Fruit fly (Drosophila melanogaster) whole organism, embryonic: Measurements from ENCODE around the gene Fbp1.

Experiments used
- Ada2b ChIP-seq: fragments of 200-800 bp; sonication (Bioruptor generic); IDR thresholded peaks from 2 replicates; pipeline ENCODE4 v1.3.6; 2022; ENCODE audit warnings: missing biosample characterization, missing genetic modification characterization
- Aef1 ChIP-seq: fragments of 200-800 bp; sonication (Bioruptor generic); IDR thresholded peaks from 3 replicates; pipeline ENCODE4 v1.3.6; 2022; ENCODE audit warnings: missing biosample characterization, missing genetic modification characterization
- Atf6 ChIP-seq: fragments of 200-800 bp; sonication (Bioruptor generic); IDR thresholded peaks from 2 replicates; pipeline ENCODE4 v1.3.6; 2022; ENCODE audit warnings: missing biosample characterization, missing genetic modification characterization
- CG1024 ChIP-seq: fragments of 200-800 bp; sonication (Bioruptor generic); IDR thresholded peaks from 2 replicates; pipeline ENCODE4 v1.3.6; 2022; ENCODE audit warnings: missing biosample characterization, missing genetic modification characterization
- CG12659 ChIP-seq: fragments of 200-800 bp; sonication (Bioruptor generic); optimal IDR thresholded peaks from 3 replicates; lab custom pipeline; 2017; ENCODE audit warnings: mild to moderate bottlenecking, missing biosample characterization, missing genetic modification reagents, missing genetic modification characterization
- CG15011 ChIP-seq: fragments of 200-800 bp; sonication (Bioruptor generic); optimal IDR thresholded peaks from 3 replicates; lab custom pipeline; 2018; ENCODE audit warnings: missing biosample characterization, mild to moderate bottlenecking, missing genetic modification characterization
- CG15269 ChIP-seq: fragments of 200-800 bp; sonication (Bioruptor generic); optimal IDR thresholded peaks from 2 replicates; lab custom pipeline; 2018; ENCODE audit warnings: missing biosample characterization, mild to moderate bottlenecking, missing genetic modification characterization, moderate library complexity
- CG15601 ChIP-seq: fragments of 200-800 bp; sonication (Bioruptor generic); optimal IDR thresholded peaks from 3 replicates; lab custom pipeline; 2019; ENCODE audit warnings: missing biosample characterization, mild to moderate bottlenecking, missing genetic modification characterization, moderate library complexity
- CG15696 ChIP-seq: fragments of 200-800 bp; sonication (Bioruptor generic); optimal IDR thresholded peaks from 2 replicates; lab custom pipeline; 2019; ENCODE audit warnings: missing biosample characterization, mild to moderate bottlenecking, missing genetic modification characterization, moderate library complexity
- CG17328 ChIP-seq: fragments of 200-800 bp; sonication (Bioruptor generic); IDR thresholded peaks from 2 replicates; pipeline ENCODE4 v1.3.6; 2022; ENCODE audit warnings: missing biosample characterization, missing genetic modification characterization
- CG17361 ChIP-seq: fragments of 200-800 bp; sonication (Bioruptor generic); IDR thresholded peaks from 3 replicates; pipeline ENCODE4 v1.3.6; 2022; ENCODE audit warnings: missing biosample characterization, missing genetic modification characterization
- CG17802 ChIP-seq: fragments of 200-800 bp; sonication (Bioruptor generic); optimal IDR thresholded peaks from 2 replicates; lab custom pipeline; 2018; ENCODE audit warnings: missing biosample characterization, mild to moderate bottlenecking, missing genetic modification characterization, moderate library complexity
- CG18476 ChIP-seq: fragments of 200-800 bp; sonication (Bioruptor generic); optimal IDR thresholded peaks from 2 replicates; lab custom pipeline; 2016; ENCODE audit warnings: missing biosample characterization, mild to moderate bottlenecking, missing genetic modification characterization
- CG2116 ChIP-seq: fragments of 200-800 bp; sonication (Bioruptor generic); optimal IDR thresholded peaks from 3 replicates; lab custom pipeline; 2018; ENCODE audit warnings: missing biosample characterization, mild to moderate bottlenecking, missing genetic modification characterization
- CG2120 ChIP-seq: fragments of 200-800 bp; sonication (Bioruptor generic); optimal IDR thresholded peaks from 3 replicates; lab custom pipeline; 2016; ENCODE audit warnings: missing biosample characterization, missing genetic modification characterization
- CG2712 ChIP-seq: fragments of 200-800 bp; optimal IDR thresholded peaks from 3 replicates; lab custom pipeline; 2019; ENCODE audit warnings: missing biosample characterization, mild to moderate bottlenecking, missing genetic modification characterization, moderate library complexity
- CG30431 ChIP-seq: fragments of 200-800 bp; sonication (Bioruptor generic); optimal IDR thresholded peaks from 2 replicates; lab custom pipeline; 2017; ENCODE audit warnings: missing biosample characterization, missing genetic modification characterization
- CG42726 ChIP-seq: fragments of 200-800 bp; sonication (Bioruptor generic); IDR thresholded peaks from 2 replicates; pipeline ENCODE4 v1.3.6; 2022; ENCODE audit warnings: missing biosample characterization, missing genetic modification characterization; ENCODE audit not compliant: partially characterized antibody
- CG7928 ChIP-seq: fragments of 200-800 bp; sonication (Bioruptor generic); optimal IDR thresholded peaks from 2 replicates; lab custom pipeline; 2017; ENCODE audit warnings: missing biosample characterization, mild to moderate bottlenecking, missing genetic modification characterization
- CG8281 ChIP-seq: fragments of 200-800 bp; sonication (Bioruptor generic); optimal IDR thresholded peaks from 2 replicates; lab custom pipeline; 2018; ENCODE audit warnings: missing biosample characterization, mild to moderate bottlenecking, missing genetic modification characterization, moderate library complexity
- Dll ChIP-seq: fragments of 200-800 bp; sonication (Bioruptor generic); IDR thresholded peaks from 4 replicates; pipeline ENCODE4 v1.3.6; 2022; ENCODE audit warnings: missing biosample characterization, missing genetic modification characterization; ENCODE audit not compliant: partially characterized antibody
- Doc3 ChIP-seq: fragments of 200-800 bp; sonication (Bioruptor generic); IDR thresholded peaks from 3 replicates; pipeline ENCODE4 v1.3.6; 2022; ENCODE audit warnings: missing biosample characterization, missing genetic modification characterization; ENCODE audit not compliant: partially characterized antibody
- Fer2 ChIP-seq: fragments of 200-800 bp; sonication (Bioruptor generic); optimal IDR thresholded peaks from 2 replicates; lab custom pipeline; 2018; ENCODE audit warnings: missing biosample characterization, mild to moderate bottlenecking, missing genetic modification characterization, moderate library complexity
- Jarid2 ChIP-seq: fragments of 200-800 bp; sonication (Bioruptor generic); optimal IDR thresholded peaks from 3 replicates; lab custom pipeline; 2017; ENCODE audit warnings: mild to moderate bottlenecking, missing biosample characterization, missing genetic modification reagents, missing genetic modification characterization
- MESR4 ChIP-seq: fragments of 200-800 bp; sonication (Bioruptor generic); optimal IDR thresholded peaks from 2 replicates; lab custom pipeline; 2018; ENCODE audit warnings: missing biosample characterization, mild to moderate bottlenecking, missing genetic modification characterization, moderate library complexity
- NFAT ChIP-seq: fragments of 200-800 bp; sonication (Bioruptor generic); IDR thresholded peaks from 2 replicates; pipeline ENCODE4 v1.3.6; 2022; ENCODE audit warnings: missing biosample characterization, missing genetic modification characterization
- Rx ChIP-seq: fragments of 200-800 bp; sonication (Bioruptor generic); IDR thresholded peaks from 2 replicates; pipeline ENCODE4 v1.3.6; 2022; ENCODE audit warnings: missing biosample characterization, missing genetic modification characterization
- Spps ChIP-seq: fragments of 200-800 bp; sonication (Bioruptor generic); optimal IDR thresholded peaks from 2 replicates; lab custom pipeline; 2018; ENCODE audit warnings: missing biosample characterization, mild to moderate bottlenecking, missing genetic modification characterization
- Trl ChIP-seq, 3 experiments: fragments of >200 bp in 2 of 3; fragments of 200-800 bp in 1 of 3; sonication (Bioruptor generic) in 1 of 3; optimal IDR thresholded peaks; 2 replicates in 1 of 3; 3 replicates in 2 of 3; lab custom pipeline; 2016 to 2017; ENCODE audit warnings: missing biosample characterization in 1 of 3, missing genetic modification characterization in 1 of 3
- bcd ChIP-seq: fragments of 200-800 bp; sonication (Bioruptor generic); optimal IDR thresholded peaks from 2 replicates; lab custom pipeline; 2017; ENCODE audit warnings: missing biosample characterization, mild to moderate bottlenecking, missing genetic modification characterization
- br ChIP-seq: fragments of >200 bp; optimal IDR thresholded peaks from 2 replicates; lab custom pipeline; 2017
- chif ChIP-seq, 2 experiments: fragments of 200-800 bp; sonication (Bioruptor generic); optimal IDR thresholded peaks; 3 replicates each; lab custom pipeline; 2016; ENCODE audit warnings: missing biosample characterization in 2 of 2, missing genetic modification characterization in 2 of 2
- chinmo ChIP-seq: fragments of 200-800 bp; sonication (Bioruptor generic); IDR thresholded peaks from 4 replicates; pipeline ENCODE4 v1.3.6; 2022; ENCODE audit warnings: missing biosample characterization, missing genetic modification characterization; ENCODE audit not compliant: partially characterized antibody
- dimm ChIP-seq: fragments of 200-800 bp; sonication (Bioruptor generic); IDR thresholded peaks from 2 replicates; pipeline ENCODE4 v1.3.6; 2022; ENCODE audit warnings: missing biosample characterization, missing genetic modification characterization
- dm ChIP-seq: fragments of 200-800 bp; sonication (Bioruptor generic); optimal IDR thresholded peaks from 3 replicates; lab custom pipeline; 2016; ENCODE audit warnings: missing biosample characterization, missing genetic modification characterization
- gcm ChIP-seq: fragments of 200-800 bp; sonication (Bioruptor generic); optimal IDR thresholded peaks from 2 replicates; lab custom pipeline; 2019; ENCODE audit warnings: missing biosample characterization, mild to moderate bottlenecking, missing genetic modification characterization, moderate library complexity
- lab ChIP-seq: fragments of 200-800 bp; sonication (Bioruptor generic); optimal IDR thresholded peaks from 3 replicates; lab custom pipeline; 2017; ENCODE audit warnings: missing biosample characterization, missing genetic modification characterization, mild to moderate bottlenecking, moderate library complexity, missing genetic modification reagents
- lov ChIP-seq, 2 experiments: fragments of 200-800 bp in 1 of 2; fragments of >200 bp in 1 of 2; sonication (Bioruptor generic) in 1 of 2; IDR thresholded peaks in 1 of 2; optimal IDR thresholded peaks in 1 of 2; 2 replicates in 1 of 2; 3 replicates in 1 of 2; pipeline versions ENCODE4 v1.3.6 to Lab custom; 2017 to 2022; ENCODE audit warnings: missing biosample characterization in 1 of 2, missing genetic modification characterization in 1 of 2
- pita ChIP-seq: fragments of 200-800 bp; sonication (Bioruptor generic); optimal IDR thresholded peaks from 2 replicates; lab custom pipeline; 2017; ENCODE audit warnings: missing biosample characterization, mild to moderate bottlenecking, missing genetic modification characterization
- sd ChIP-seq: fragments of 200-800 bp; sonication (Bioruptor generic); optimal IDR thresholded peaks from 3 replicates; lab custom pipeline; 2018; ENCODE audit warnings: missing biosample characterization, mild to moderate bottlenecking, missing genetic modification characterization, moderate library complexity
- sens ChIP-seq: fragments of 200-800 bp; sonication (Bioruptor generic); peaks from one replicate; lab custom pipeline; 2016; ENCODE audit warnings: missing biosample characterization, missing genetic modification characterization
- sima ChIP-seq: fragments of 200-800 bp; sonication (Bioruptor generic); optimal IDR thresholded peaks from 2 replicates; lab custom pipeline; 2016; ENCODE audit warnings: missing biosample characterization, missing genetic modification characterization
- trem ChIP-seq: fragments of 200-800 bp; optimal IDR thresholded peaks from 3 replicates; lab custom pipeline; 2019; ENCODE audit warnings: missing biosample characterization, mild to moderate bottlenecking, missing genetic modification characterization, moderate library complexity
- vfl ChIP-seq: fragments of 200-800 bp; sonication (Bioruptor generic); optimal IDR thresholded peaks from 2 replicates; lab custom pipeline; 2016; ENCODE audit warnings: missing biosample characterization, missing genetic modification characterization
- vvl ChIP-seq: fragments of 200-800 bp; sonication (Bioruptor generic); IDR thresholded peaks from 2 replicates; pipeline ENCODE4 v1.3.6; 2022; ENCODE audit warnings: missing biosample characterization, missing genetic modification characterization

The Fbp1 gene

DNA sequence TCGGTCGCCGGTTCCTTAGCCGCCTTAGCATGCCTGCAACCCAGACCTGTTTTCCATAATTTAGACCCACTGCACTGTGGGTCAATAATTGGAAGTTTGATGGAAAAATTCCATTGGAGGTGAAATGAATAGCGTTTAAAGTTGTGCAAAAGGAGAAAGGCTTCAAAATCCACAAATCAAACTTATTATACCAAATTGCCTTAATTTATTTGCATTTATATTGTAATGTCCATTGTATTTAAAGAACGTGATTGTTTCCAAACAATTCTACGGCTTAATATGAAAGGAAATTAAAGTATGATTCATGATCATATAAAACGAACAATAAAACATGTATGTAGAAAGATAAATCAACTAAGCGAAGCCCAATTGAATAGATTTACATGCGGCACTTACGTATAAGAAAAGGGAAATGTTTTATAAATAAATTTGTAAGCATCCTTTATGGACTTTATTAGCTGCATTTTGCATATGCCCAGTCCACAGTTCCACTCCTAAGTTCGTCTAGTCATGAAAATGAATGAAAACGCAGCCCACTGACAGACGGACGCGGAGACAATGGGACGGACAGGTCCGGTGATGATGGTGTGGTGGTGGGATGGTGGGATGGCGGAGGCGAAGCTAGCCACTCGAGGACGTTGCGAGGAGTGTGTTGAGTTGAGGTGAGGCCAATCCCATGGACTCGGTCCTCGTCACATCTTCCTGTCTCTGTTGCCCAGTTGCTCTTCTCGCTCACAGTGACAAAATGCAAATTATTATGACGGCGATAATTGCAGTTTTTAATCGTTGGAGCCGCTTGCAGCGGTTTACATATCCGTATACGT is 34.4 kb downstream of the Fbp1 start (continued):
- no peak for TF ChIP-seq CG18476
- TF ChIP-seq dm (GFP tag; lab: Kevin White, UChicago), result no peak
- peak; percentile 5 for TF ChIP-seq CG2712 (tag; lab: Kevin White, UChicago)
- no peak for TF ChIP-seq Jarid2
- no peak for TF ChIP-seq Atf6 (GFP tag; lab: Robert Waterston, UW)
- TF ChIP-seq trem (tag; lab: Kevin White, UChicago), result no peak
- TF ChIP-seq NFAT (GFP tag; lab: Robert Waterston, UW), result no peak
- no peak for TF ChIP-seq Spps (tag; lab: Kevin White, UChicago)
- no peak for TF ChIP-seq Doc3
- TF ChIP-seq sima (GFP tag; lab: Kevin White, UChicago), result no peak
- TF ChIP-seq vvl (GFP tag; lab: Robert Waterston, UW), result 0 out of 2 replicates have a peak, but pooled peaks have one; percentile 9
- no peak for TF ChIP-seq dimm
- TF ChIP-seq CG1024 (GFP tag; lab: Robert Waterston, UW), result no peak
- TF ChIP-seq Trl (optimal IDR thresholded peaks at IDR 0.05; lab: Kevin White, UChicago), result no peak
- no peak for TF ChIP-seq Trl (GFP tag; optimal IDR thresholded peaks at IDR 0.05; lab: Kevin White, UChicago)
- no peak for TF ChIP-seq chif (GFP tag; optimal IDR thresholded peaks at IDR 0.05; lab: Kevin White, UChicago)
- TF ChIP-seq CG7928 (GFP tag; lab: Kevin White, UChicago), result no peak
- TF ChIP-seq vfl (GFP tag; lab: Kevin White, UChicago), result no peak
- no peak for TF ChIP-seq br (lab: Kevin White, UChicago)
- TF ChIP-seq gcm (GFP tag; lab: Kevin White, UChicago), result no peak
- no peak for TF ChIP-seq Rx (GFP tag; lab: Robert Waterston, UW)
- TF ChIP-seq Dll (GFP tag; lab: Robert Waterston, UW), result no peak
- no peak; the same call in 2 of the 3 replicates for TF ChIP-seq CG17361
- no peak for TF ChIP-seq Ada2b
- TF ChIP-seq, all 482 proteins: peak for 12

DNA sequence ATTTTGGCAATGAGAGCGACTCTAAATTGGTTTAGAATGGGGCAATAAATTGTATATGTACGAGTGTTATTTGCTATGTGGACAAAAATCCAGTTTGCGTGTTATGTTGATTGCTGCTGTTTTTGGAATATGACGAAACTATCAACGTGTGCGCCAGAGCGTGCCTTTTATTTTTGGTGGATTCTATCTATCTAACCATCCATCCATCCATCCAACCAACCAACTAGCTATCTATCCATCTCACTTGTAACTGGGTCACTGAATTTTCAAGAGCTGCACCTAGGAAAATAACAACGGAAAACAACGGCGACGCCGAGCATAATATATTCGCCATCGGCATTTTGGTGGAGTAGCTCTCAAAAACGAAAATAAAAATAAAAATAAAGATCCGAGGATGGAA is 35.2 kb downstream of the Fbp1 start:
- peak; percentile 55 for TF ChIP-seq sd (tag; lab: Kevin White, UChicago)
- TF ChIP-seq CG8281 (tag; lab: Kevin White, UChicago), result peak; percentile 94
- no peak for TF ChIP-seq Aef1 (GFP tag; lab: Robert Waterston, UW)
- TF ChIP-seq sens (GFP tag; lab: Kevin White, UChicago), result peak; percentile 37

DNA sequence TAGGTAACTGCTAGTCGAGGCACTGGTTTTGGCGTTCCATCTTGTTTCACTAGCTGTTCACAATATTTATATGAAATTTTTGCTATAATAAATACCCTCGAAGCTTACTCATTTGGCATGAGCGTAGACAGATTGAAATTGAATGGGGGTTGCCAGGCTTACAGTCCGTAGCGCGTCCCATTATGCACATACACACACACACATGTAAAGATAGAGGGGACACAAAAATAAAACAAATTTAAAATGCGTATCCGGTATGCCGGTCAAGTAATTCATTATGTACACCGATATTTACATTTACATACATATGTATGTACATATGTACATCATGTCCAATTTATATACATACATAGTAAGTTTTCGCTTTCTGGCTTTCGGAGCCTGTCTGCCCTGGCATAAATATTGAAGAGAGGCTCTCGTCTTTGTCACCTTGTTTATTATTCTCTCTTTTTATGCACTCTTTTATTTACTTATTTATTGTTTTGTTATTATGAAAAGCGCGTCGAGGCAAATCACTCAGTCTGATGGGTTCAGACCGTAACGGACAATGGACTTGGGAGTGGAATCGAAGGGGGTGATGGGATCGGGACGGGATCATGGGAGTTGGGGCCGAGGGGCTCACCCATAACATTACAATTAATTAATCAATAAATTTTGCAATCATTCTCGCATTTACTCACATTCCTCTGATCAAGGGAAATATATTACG is 38.4 kb downstream of the Fbp1 start:
- TF ChIP-seq CG30431 (no peak), CG17328 (GFP tag; lab: Robert Waterston, UW) (no peak), CG15601 (tag; lab: Kevin White, UChicago) (no peak), bcd (no peak), CG15011 (GFP tag; lab: Kevin White, UChicago) (no peak), lov (optimal IDR thresholded peaks at IDR 0.05; lab: Kevin White, UChicago) (no peak), lov (GFP tag; IDR thresholded peaks at IDR 0.05; lab: Robert Waterston, UW) (no peak), CG15269 (tag; lab: Kevin White, UChicago) (no peak), CG15696 (no peak), pita (no peak), Fer2 (tag; lab: Kevin White, UChicago) (no peak), CG2116 (GFP tag; lab: Kevin White, UChicago) (no peak), lab (peak; percentile 10), CG2120 (GFP tag; lab: Kevin White, UChicago) (peak; percentile 16), CG17802 (tag; lab: Kevin White, UChicago) (no peak), chinmo (GFP tag; lab: Robert Waterston, UW) (0 out of 4 replicates have a peak, but pooled peaks have one; percentile 18), MESR4 (GFP tag; lab: Kevin White, UChicago) (no peak), CG12659 (GFP tag; lab: Kevin White, UChicago) (no peak), CG42726 (GFP tag; lab: Robert Waterston, UW) (no peak), vvl (GFP tag; lab: Robert Waterston, UW) (peak; percentile 48; the same call in 1 of the 2 replicates)
